Worm (Caenorhabditis elegans) whole organism, young adult: ENCODE data around the gene K03B4.6.
A peak's percentile ranks its signal among the peaks of the same experiment; 100 is the strongest.

Experiments
- F57C9.4 ChIP-seq: sonication (generic microtip); optimal IDR thresholded peaks from 2 replicates; lab custom pipeline; 2017; ENCODE audit warnings: mild to moderate bottlenecking, missing genetic modification characterization, missing compliant biosample characterization
- Y53G8AR.9 ChIP-seq: fragments of 200-800 bp; sonication (Bioruptor generic); conservative IDR thresholded peaks from 2 replicates; pipeline ENCODE4 v1.3.6; 2022; ENCODE audit warnings: missing genetic modification reagents, missing genetic modification characterization, missing compliant biosample characterization
- ama-1 ChIP-seq, 3 experiments: fragments of 150-350 bp in 1 of 3; sonication (generic microtip) in 2 of 3; optimal IDR thresholded peaks; 2 replicates each; lab custom pipeline; 2014 to 2018; ENCODE audit warnings: missing biosample characterization in 2 of 3, missing genetic modification characterization in 2 of 3, missing genetic modification reagents in 2 of 3
- aptf-2 ChIP-seq: fragments of 200-800 bp; sonication (Bioruptor generic); conservative IDR thresholded peaks from 2 replicates; pipeline ENCODE4 v1.3.6; 2022; ENCODE audit warnings: missing genetic modification reagents, missing genetic modification characterization, missing compliant biosample characterization
- ceh-58 ChIP-seq: fragments of 200-800 bp; sonication (Bioruptor generic); IDR thresholded peaks from 2 replicates; pipeline ENCODE4 v1.3.6; 2022; ENCODE audit warnings: missing genetic modification characterization, missing compliant biosample characterization
- dpl-1 ChIP-seq: fragments of 150-350 bp; optimal IDR thresholded peaks from 2 replicates; lab custom pipeline; 2014; ENCODE audit warnings: missing biosample characterization, missing genetic modification reagents, missing genetic modification characterization
- hlh-12 ChIP-seq: sonication (generic microtip); optimal IDR thresholded peaks from 2 replicates; lab custom pipeline; 2016; ENCODE audit warnings: missing genetic modification characterization, missing compliant biosample characterization
- lsl-1 ChIP-seq: fragments of 200-800 bp; sonication (Bioruptor generic); optimal IDR thresholded peaks from 2 replicates; lab custom pipeline; 2018; ENCODE audit warnings: mild to moderate bottlenecking, missing genetic modification characterization, moderate library complexity, missing compliant biosample characterization
- madf-10 ChIP-seq: sonication (generic microtip); optimal IDR thresholded peaks from 2 replicates; lab custom pipeline; 2016; ENCODE audit warnings: mild to moderate bottlenecking, missing genetic modification characterization, missing compliant biosample characterization
- pha-4 ChIP-seq: fragments of 150-350 bp; sonication (generic microtip); optimal IDR thresholded peaks from 2 replicates; lab custom pipeline; 2014; ENCODE audit warnings: missing biosample characterization, missing genetic modification reagents, missing genetic modification characterization
- snpc-3.4 ChIP-seq: sonication (generic microtip); optimal IDR thresholded peaks from 2 replicates; lab custom pipeline; 2017; ENCODE audit warnings: missing genetic modification characterization, mild to moderate bottlenecking, missing compliant biosample characterization, antibody characterized with exemption, moderate library complexity, missing genotype, missing genetic modification reagents
- snpc-4 ChIP-seq, 5 experiments: fragments of 150-350 bp in 1 of 5; sonication (generic microtip) in 4 of 5; optimal IDR thresholded peaks; 2 replicates each; lab custom pipeline; 2014 to 2018; ENCODE audit warnings: missing genetic modification characterization in 5 of 5, missing biosample characterization in 3 of 5, antibody characterized with exemption in 2 of 5, mild to moderate bottlenecking in 2 of 5, missing compliant biosample characterization in 2 of 5, missing genotype in 2 of 5, moderate library complexity in 2 of 5, missing genetic modification reagents in 1 of 5

- TF ChIP-seq ceh-58 (GFP tag; lab: Robert Waterston, UW), result peak; percentile 50; the same call in 1 of the 2 replicates
- TF ChIP-seq dpl-1, result no peak
- TF ChIP-seq snpc-3.4 (tag; lab: Kevin White, UChicago), result no peak
- TF ChIP-seq hlh-12 (tag; lab: Kevin White, UChicago), result no peak
- no peak for TF ChIP-seq snpc-4 (GFP tag; optimal IDR thresholded peaks at IDR 0.05; lab: Kevin White, UChicago)
- peak in 1 of 4 experiments; percentile 1 for TF ChIP-seq snpc-4 (tag; optimal IDR thresholded peaks at IDR 0.05; lab: Kevin White, UChicago)
- no peak for TF ChIP-seq aptf-2 (GFP tag; lab: Robert Waterston, UW)
- TF ChIP-seq F57C9.4 (tag; lab: Kevin White, UChicago), result no peak
- no peak for TF ChIP-seq ama-1 (optimal IDR thresholded peaks at IDR 0.05; lab: Kevin White, UChicago)
- TF ChIP-seq ama-1 (GFP tag; optimal IDR thresholded peaks at IDR 0.05; lab: Kevin White, UChicago), result no peak
- no peak for TF ChIP-seq pha-4 (tag; lab: Kevin White, UChicago)
- peak; percentile 37; the same call in 1 of the 2 replicates for TF ChIP-seq Y53G8AR.9 (GFP tag; lab: Robert Waterston, UW)
- no peak for TF ChIP-seq lsl-1
- TF ChIP-seq madf-10 (tag; lab: Kevin White, UChicago), result no peak
These were observed 13.2 kb upstream of the K03B4.6 start, which contains the start of gene K03B4.1 for ce11 chrV:4689234-4689633.
